Fruit fly (Drosophila melanogaster) whole organism, embryonic: Measurements from ENCODE around the gene east.

Source experiments
- Adf1 ChIP-seq: fragments of 200-800 bp; sonication (Bioruptor generic); IDR thresholded peaks from 2 replicates; pipeline ENCODE4 v1.3.6; 2022; ENCODE audit warnings: missing biosample characterization, missing genetic modification characterization
- Antp ChIP-seq: fragments of 200-800 bp; sonication (Bioruptor generic); optimal IDR thresholded peaks from 3 replicates; lab custom pipeline; 2016; ENCODE audit warnings: missing biosample characterization, missing genetic modification characterization
- CG12155 ChIP-seq: fragments of 200-800 bp; sonication (Bioruptor generic); optimal IDR thresholded peaks from 3 replicates; lab custom pipeline; 2016; ENCODE audit warnings: missing biosample characterization, missing genetic modification characterization
- CG12299 ChIP-seq: fragments of 200-800 bp; sonication (Bioruptor generic); optimal IDR thresholded peaks from 2 replicates; lab custom pipeline; 2018; ENCODE audit warnings: missing biosample characterization, mild to moderate bottlenecking, missing genetic modification characterization
- CG12942 ChIP-seq: fragments of 200-800 bp; sonication (Bioruptor generic); optimal IDR thresholded peaks from 3 replicates; lab custom pipeline; 2016; ENCODE audit warnings: missing biosample characterization, missing genetic modification characterization
- CG15011 ChIP-seq: fragments of 200-800 bp; sonication (Bioruptor generic); optimal IDR thresholded peaks from 3 replicates; lab custom pipeline; 2018; ENCODE audit warnings: missing biosample characterization, mild to moderate bottlenecking, missing genetic modification characterization
- CG18011 ChIP-seq: fragments of 200-800 bp; sonication (Bioruptor generic); optimal IDR thresholded peaks from 2 replicates; lab custom pipeline; 2017; ENCODE audit warnings: missing biosample characterization, missing genetic modification characterization, mild to moderate bottlenecking, moderate library complexity, missing genotype
- CG1832 ChIP-seq: fragments of 200-800 bp; sonication (Bioruptor generic); optimal IDR thresholded peaks from 2 replicates; lab custom pipeline; 2017; ENCODE audit warnings: missing biosample characterization, mild to moderate bottlenecking, missing genetic modification characterization, inconsistent platforms
- CG2202 ChIP-seq: fragments of 200-800 bp; sonication (Bioruptor generic); optimal IDR thresholded peaks from 2 replicates; lab custom pipeline; 2018; ENCODE audit warnings: missing biosample characterization, mild to moderate bottlenecking, missing genetic modification characterization
- CG2875 ChIP-seq: fragments of 200-800 bp; sonication (Bioruptor generic); optimal IDR thresholded peaks from 2 replicates; lab custom pipeline; 2017; ENCODE audit warnings: missing biosample characterization, mild to moderate bottlenecking, missing genetic modification characterization, missing genetic modification reagents
- CG31365 ChIP-seq: fragments of 200-800 bp; sonication (Bioruptor generic); optimal IDR thresholded peaks from 2 replicates; lab custom pipeline; 2018; ENCODE audit warnings: missing biosample characterization, mild to moderate bottlenecking, missing genetic modification characterization
- CG32772 ChIP-seq: fragments of 200-800 bp; sonication (Bioruptor generic); IDR thresholded peaks from 2 replicates; pipeline ENCODE4 v1.3.6; 2022; ENCODE audit warnings: missing biosample characterization, missing genetic modification characterization
- CG5245 ChIP-seq: fragments of 200-800 bp; sonication (Bioruptor generic); optimal IDR thresholded peaks from 3 replicates; lab custom pipeline; 2016; ENCODE audit warnings: missing biosample characterization, missing genetic modification characterization
- CG6683 ChIP-seq: fragments of 200-800 bp; sonication (Bioruptor generic); optimal IDR thresholded peaks from 2 replicates; lab custom pipeline; 2017; ENCODE audit warnings: missing biosample characterization, mild to moderate bottlenecking, missing genetic modification characterization, missing genetic modification reagents
- CG7786 ChIP-seq: fragments of 200-800 bp; sonication (Bioruptor generic); optimal IDR thresholded peaks from 2 replicates; lab custom pipeline; 2016; ENCODE audit warnings: missing biosample characterization, missing genetic modification characterization
- CG8281 ChIP-seq: fragments of 200-800 bp; sonication (Bioruptor generic); optimal IDR thresholded peaks from 2 replicates; lab custom pipeline; 2018; ENCODE audit warnings: missing biosample characterization, mild to moderate bottlenecking, missing genetic modification characterization, moderate library complexity
- CkIIα-i1 ChIP-seq: fragments of 200-800 bp; sonication (Bioruptor generic); IDR thresholded peaks from 2 replicates; pipeline ENCODE4 v1.3.6; 2022; ENCODE audit warnings: missing biosample characterization, missing genetic modification characterization
- CoRest ChIP-seq: fragments of 200-800 bp; sonication (Bioruptor generic); optimal IDR thresholded peaks from 3 replicates; lab custom pipeline; 2018; ENCODE audit warnings: missing biosample characterization, mild to moderate bottlenecking, missing genetic modification characterization, moderate library complexity
- D19B ChIP-seq: fragments of 200-800 bp; sonication (Bioruptor generic); optimal IDR thresholded peaks from 2 replicates; lab custom pipeline; 2017; ENCODE audit warnings: missing biosample characterization, mild to moderate bottlenecking, missing genetic modification characterization
- Dad ChIP-seq: fragments of 200-800 bp; sonication (Bioruptor generic); optimal IDR thresholded peaks from 3 replicates; lab custom pipeline; 2016; ENCODE audit warnings: missing biosample characterization, missing genetic modification characterization
- E2f2 ChIP-seq: fragments of 200-800 bp; sonication (Bioruptor generic); IDR thresholded peaks from 2 replicates; pipeline ENCODE4 v1.3.6; 2022; ENCODE audit warnings: missing biosample characterization, missing genetic modification characterization
- H2.0 ChIP-seq: fragments of 200-800 bp; sonication (Bioruptor generic); IDR thresholded peaks from 2 replicates; pipeline ENCODE4 v1.3.6; 2022; ENCODE audit warnings: missing biosample characterization, missing genetic modification characterization
- Hr39 ChIP-seq: fragments of >200 bp; optimal IDR thresholded peaks from 2 replicates; lab custom pipeline; 2017
- Kr ChIP-seq: fragments of 200-800 bp; sonication (Bioruptor generic); optimal IDR thresholded peaks from 2 replicates; lab custom pipeline; 2017; ENCODE audit warnings: missing biosample characterization, mild to moderate bottlenecking, missing genetic modification characterization
- MBD-R2 ChIP-seq: fragments of 200-800 bp; sonication (Bioruptor generic); IDR thresholded peaks from 2 replicates; pipeline ENCODE4 v1.3.6; 2022; ENCODE audit warnings: missing biosample characterization, missing genetic modification characterization
- Myb ChIP-seq: fragments of 200-800 bp; sonication (Bioruptor generic); optimal IDR thresholded peaks from 2 replicates; lab custom pipeline; 2016; ENCODE audit warnings: missing biosample characterization, missing genetic modification characterization
- NC2β ChIP-seq: fragments of 200-800 bp; sonication (Bioruptor generic); optimal IDR thresholded peaks from 2 replicates; lab custom pipeline; 2016; ENCODE audit warnings: missing biosample characterization, missing genetic modification characterization
- Nf-YB ChIP-seq: fragments of 200-800 bp; sonication (Bioruptor generic); optimal IDR thresholded peaks from 3 replicates; lab custom pipeline; 2019; ENCODE audit warnings: missing biosample characterization, mild to moderate bottlenecking, missing genetic modification characterization, moderate library complexity
- Ravus ChIP-seq: fragments of 200-800 bp; sonication (Bioruptor generic); IDR thresholded peaks from 2 replicates; pipeline ENCODE4 v1.3.6; 2022; ENCODE audit warnings: missing biosample characterization, missing genetic modification characterization
- Stat92E ChIP-seq, 3 experiments: fragments of >200 bp in 2 of 3; fragments of 200-800 bp in 1 of 3; sonication (Bioruptor generic) in 1 of 3; optimal IDR thresholded peaks; 2 replicates each; lab custom pipeline; 2017 to 2019; ENCODE audit warnings: missing biosample characterization in 3 of 3, missing genetic modification characterization in 3 of 3, mild to moderate bottlenecking in 1 of 3, moderate library complexity in 1 of 3
- ab ChIP-seq: fragments of 200-800 bp; sonication (Bioruptor generic); optimal IDR thresholded peaks from 2 replicates; lab custom pipeline; 2016; ENCODE audit warnings: missing biosample characterization, missing genetic modification characterization
- aop ChIP-seq: fragments of 200-800 bp; sonication (Bioruptor generic); IDR thresholded peaks from 2 replicates; pipeline ENCODE4 v1.3.6; 2022; ENCODE audit warnings: missing biosample characterization, missing genetic modification characterization
- danr ChIP-seq: fragments of 200-800 bp; sonication (Bioruptor generic); IDR thresholded peaks from 2 replicates; pipeline ENCODE4 v1.3.6; 2022; ENCODE audit warnings: missing biosample characterization, missing genetic modification characterization
- dati ChIP-seq: fragments of 200-800 bp; sonication (Bioruptor generic); IDR thresholded peaks from 2 replicates; pipeline ENCODE4 v1.3.6; 2022; ENCODE audit warnings: missing biosample characterization, missing genetic modification characterization
- dm ChIP-seq: fragments of 200-800 bp; sonication (Bioruptor generic); optimal IDR thresholded peaks from 3 replicates; lab custom pipeline; 2016; ENCODE audit warnings: missing biosample characterization, missing genetic modification characterization
- fd64A ChIP-seq: fragments of 200-800 bp; sonication (Bioruptor generic); optimal IDR thresholded peaks from 3 replicates; lab custom pipeline; 2018; ENCODE audit warnings: missing biosample characterization, mild to moderate bottlenecking, missing genetic modification characterization
- gce ChIP-seq: fragments of 200-800 bp; sonication (Bioruptor generic); IDR thresholded peaks from 3 replicates; pipeline ENCODE4 v1.3.6; 2022; ENCODE audit warnings: missing biosample characterization, missing genetic modification characterization
- jing ChIP-seq: fragments of 200-800 bp; sonication (Bioruptor generic); optimal IDR thresholded peaks from 2 replicates; lab custom pipeline; 2018; ENCODE audit warnings: missing biosample characterization, mild to moderate bottlenecking, missing genetic modification characterization
- kni ChIP-seq: fragments of 200-800 bp; sonication (Bioruptor generic); optimal IDR thresholded peaks from 3 replicates; lab custom pipeline; 2017; ENCODE audit warnings: mild to moderate bottlenecking, missing biosample characterization, missing genetic modification reagents, missing genetic modification characterization
- prd ChIP-seq, 3 experiments: fragments of >200 bp in 2 of 3; fragments of 200-800 bp in 1 of 3; sonication (Bioruptor generic) in 1 of 3; optimal IDR thresholded peaks in 2 of 3; IDR thresholded peaks in 1 of 3; 2 replicates in 2 of 3; 3 replicates in 1 of 3; pipeline versions ENCODE4 v1.3.6 to Lab custom; 2017 to 2022; ENCODE audit warnings: missing biosample characterization in 1 of 3, missing genetic modification characterization in 1 of 3
- rib ChIP-seq: fragments of 200-800 bp; sonication (Bioruptor generic); IDR thresholded peaks from 2 replicates; pipeline ENCODE4 v1.3.6; 2022; ENCODE audit warnings: missing biosample characterization, missing genetic modification characterization
- sim ChIP-seq: fragments of 200-800 bp; sonication (Bioruptor generic); IDR thresholded peaks from 2 replicates; pipeline ENCODE4 v1.3.6; 2022; ENCODE audit warnings: missing biosample characterization, missing genetic modification characterization
- sima ChIP-seq: fragments of 200-800 bp; sonication (Bioruptor generic); optimal IDR thresholded peaks from 2 replicates; lab custom pipeline; 2016; ENCODE audit warnings: missing biosample characterization, missing genetic modification characterization
- stc ChIP-seq: fragments of 200-800 bp; sonication (Bioruptor generic); IDR thresholded peaks from 2 replicates; pipeline ENCODE4 v1.3.6; 2022; ENCODE audit warnings: missing biosample characterization, missing genetic modification characterization
- tin ChIP-seq: fragments of 200-800 bp; sonication (Bioruptor generic); optimal IDR thresholded peaks from 3 replicates; lab custom pipeline; 2016; ENCODE audit warnings: missing biosample characterization, missing genetic modification characterization
- tup ChIP-seq: fragments of 200-800 bp; sonication (Bioruptor generic); optimal IDR thresholded peaks from 2 replicates; lab custom pipeline; 2016; ENCODE audit warnings: missing biosample characterization, mild to moderate bottlenecking, missing genetic modification characterization, moderate library complexity
- unpg ChIP-seq: fragments of 200-800 bp; sonication (Bioruptor generic); optimal IDR thresholded peaks from 3 replicates; lab custom pipeline; 2018; ENCODE audit warnings: missing biosample characterization, mild to moderate bottlenecking, missing genetic modification characterization, moderate library complexity
- usp ChIP-seq: fragments of >200 bp; optimal IDR thresholded peaks from 2 replicates; lab custom pipeline; 2017; ENCODE audit warnings: missing biosample characterization, missing genetic modification characterization
- vnd ChIP-seq: fragments of 200-800 bp; sonication (Bioruptor generic); IDR thresholded peaks from 3 replicates; pipeline ENCODE4 v1.3.6; 2022; ENCODE audit warnings: missing biosample characterization, missing genetic modification characterization; ENCODE audit not compliant: partially characterized antibody

Gene east

dm6 chrX:1963192-1963590 is 47.5 kb upstream of the east start (continued):
- TF ChIP-seq CG31365 (tag; lab: Kevin White, UChicago) (peak; percentile 44), prd (optimal IDR thresholded peaks at IDR 0.05; lab: Kevin White, UChicago) (no peak), prd (GFP tag; IDR thresholded peaks at IDR 0.05; lab: Robert Waterston, UW) (no peak), CG2202 (no peak)

dm6 chrX:1963591-1964216 is 47.0 kb upstream of the east start:
- no peak for TF ChIP-seq usp (GFP tag; lab: Kevin White, UChicago)
- peak; percentile 72 for TF ChIP-seq CG18011 (GFP tag; lab: Kevin White, UChicago)
- TF ChIP-seq CG2875, result peak; percentile 89
- TF ChIP-seq Hr39, result no peak
- TF ChIP-seq tup (GFP tag; lab: Kevin White, UChicago), result peak; percentile 86
- TF ChIP-seq gce (GFP tag; lab: Robert Waterston, UW), result peak; percentile 96
- peak; percentile 94 for TF ChIP-seq CG5245 (GFP tag; lab: Kevin White, UChicago)
- peak; percentile 82 for TF ChIP-seq ab (GFP tag; lab: Kevin White, UChicago)
- TF ChIP-seq CG12155 (GFP tag; lab: Kevin White, UChicago), result peak; percentile 84
- TF ChIP-seq CG7786 (GFP tag; lab: Kevin White, UChicago), result peak; percentile 93
- TF ChIP-seq Stat92E (GFP tag; optimal IDR thresholded peaks at IDR 0.05; lab: Kevin White, UChicago), result no peak
- peak; percentile 59 for TF ChIP-seq sima (GFP tag; lab: Kevin White, UChicago)
- TF ChIP-seq vnd (GFP tag; lab: Robert Waterston, UW), result 0 out of 3 replicates have a peak, but pooled peaks have one; percentile 9
- peak; percentile 75 for TF ChIP-seq Myb (GFP tag; lab: Kevin White, UChicago)
- TF ChIP-seq CkIIα-i1 (GFP tag; lab: Robert Waterston, UW), result peak; percentile 88
- TF ChIP-seq Antp, result peak; percentile 93
- peak; percentile 91 for TF ChIP-seq Adf1
- TF ChIP-seq Dad, result peak; percentile 87
- peak; percentile 92 for TF ChIP-seq CG12942 (GFP tag; lab: Kevin White, UChicago)
- TF ChIP-seq MBD-R2 (GFP tag; lab: Robert Waterston, UW), result peak; percentile 80
- TF ChIP-seq NC2β (GFP tag; lab: Kevin White, UChicago), result peak; percentile 86
- peak; percentile 81 for TF ChIP-seq dm (GFP tag; lab: Kevin White, UChicago)
- TF ChIP-seq kni (GFP tag; lab: Kevin White, UChicago), result peak; percentile 79
- TF ChIP-seq dati (GFP tag; lab: Robert Waterston, UW), result peak; percentile 90
- TF ChIP-seq CG12299 (tag; lab: Kevin White, UChicago), result peak; percentile 85
- peak; percentile 91 for TF ChIP-seq fd64A (GFP tag; lab: Kevin White, UChicago)
- TF ChIP-seq E2f2, result peak; percentile 75
- peak; percentile 94 for TF ChIP-seq CoRest (tag; lab: Kevin White, UChicago)
- TF ChIP-seq CG8281 (tag; lab: Kevin White, UChicago), result peak; percentile 82
- peak; percentile 86 for TF ChIP-seq CG6683 (GFP tag; lab: Kevin White, UChicago)
- TF ChIP-seq rib, result peak; percentile 84
- peak; percentile 96 for TF ChIP-seq tin (GFP tag; lab: Kevin White, UChicago)
- TF ChIP-seq Ravus (GFP tag; lab: Robert Waterston, UW), result peak; percentile 83
- no peak for TF ChIP-seq Kr (GFP tag; lab: Kevin White, UChicago)
- peak; percentile 65 for TF ChIP-seq D19B (GFP tag; lab: Kevin White, UChicago)
- peak; percentile 97 for TF ChIP-seq H2.0 (GFP tag; lab: Robert Waterston, UW)
- TF ChIP-seq unpg (GFP tag; lab: Kevin White, UChicago), result peak; percentile 95
- TF ChIP-seq aop, result peak; percentile 93
- peak; percentile 92 for TF ChIP-seq danr (GFP tag; lab: Robert Waterston, UW)
- no peak for TF ChIP-seq CG1832 (GFP tag; lab: Kevin White, UChicago)
- peak; percentile 84 for TF ChIP-seq sim (GFP tag; lab: Robert Waterston, UW)
- TF ChIP-seq CG15011 (GFP tag; lab: Kevin White, UChicago), result peak; percentile 82
- TF ChIP-seq Nf-YB (GFP tag; lab: Kevin White, UChicago), result peak; percentile 74
- peak; percentile 92 for TF ChIP-seq jing
- peak; percentile 96 for TF ChIP-seq CG32772 (GFP tag; lab: Robert Waterston, UW)
- TF ChIP-seq stc (GFP tag; lab: Robert Waterston, UW), result peak; percentile 94
